Fruit fly (Drosophila melanogaster): ENCODE data around the gene CG15760.

CG15760 gene

DNA sequence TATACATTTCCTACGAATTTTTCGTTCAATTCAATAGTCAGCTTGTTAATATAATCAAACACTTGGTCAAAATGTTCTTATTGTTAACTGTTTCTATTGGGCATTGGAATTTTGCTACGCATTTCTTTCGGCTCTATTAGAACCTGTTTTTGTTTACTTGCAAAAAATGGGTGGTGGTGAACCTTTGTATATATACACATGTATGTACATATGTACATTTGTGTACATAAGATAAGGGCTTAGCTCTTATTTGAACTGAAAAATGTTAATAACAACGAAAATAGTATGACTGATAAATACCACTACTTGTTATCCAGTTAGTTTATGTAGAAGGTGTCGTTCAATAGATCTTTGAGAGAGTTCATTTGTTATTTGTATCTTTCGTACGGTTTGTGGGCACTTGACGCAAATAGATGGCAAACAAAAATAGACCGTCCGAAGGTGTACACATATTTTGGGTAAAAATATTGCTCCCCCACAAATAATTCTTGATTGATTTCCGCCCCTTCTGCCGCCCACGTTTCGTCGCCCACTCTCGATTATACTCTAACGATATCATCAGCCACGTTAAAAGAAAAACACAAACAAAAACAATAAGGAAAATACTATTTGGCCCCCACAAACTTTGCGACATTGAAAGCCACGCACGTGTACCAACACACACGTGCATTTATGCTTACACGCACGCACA is 43.5 kb upstream of the CG15760 start (continued):
- TF ChIP-seq toy (GFP tag; IDR thresholded peaks at IDR 0.05) (no peak), mirr (GFP tag; optimal IDR thresholded peaks at IDR 0.05) (no peak), CG4854 (GFP tag; optimal IDR thresholded peaks at IDR 0.05) (peak; percentile 9), her (GFP tag; optimal IDR thresholded peaks at IDR 0.05) (peak; percentile 27), Blimp-1 (GFP tag; optimal IDR thresholded peaks at IDR 0.05) (peak; percentile 22), gcm2 (GFP tag; optimal IDR thresholded peaks at IDR 0.05) (no peak), cad (GFP tag; optimal IDR thresholded peaks at IDR 0.05) (no peak), CG13775 (GFP tag; optimal IDR thresholded peaks at IDR 0.05) (no peak), B-H1 (GFP tag; IDR thresholded peaks at IDR 0.05) (no peak), CG34422 (GFP tag; IDR thresholded peaks at IDR 0.05) (no peak), sens (GFP tag) (peak; percentile 80), amos (GFP tag; IDR thresholded peaks at IDR 0.05; ENCODE audit: partially characterized antibody) (no peak), bcd (GFP tag; optimal IDR thresholded peaks at IDR 0.05) (no peak), CG31441 (GFP tag; IDR thresholded peaks at IDR 0.05) (no peak), hth (optimal IDR thresholded peaks at IDR 0.05) (no peak), CG15514 (GFP tag; optimal IDR thresholded peaks at IDR 0.05) (peak; percentile 57), Oaz (GFP tag; IDR thresholded peaks at IDR 0.05) (no peak), CG17612 (GFP tag; IDR thresholded peaks at IDR 0.05) (no peak), CG14441 (GFP tag; IDR thresholded peaks at IDR 0.05) (no peak), HmgZ (tag; optimal IDR thresholded peaks at IDR 0.05) (peak; percentile 46), CG10543 (GFP tag; optimal IDR thresholded peaks at IDR 0.05) (no peak), ssp (GFP tag; IDR thresholded peaks at IDR 0.05) (no peak), CG12155 (GFP tag; optimal IDR thresholded peaks at IDR 0.05) (no peak), CG8765 (GFP tag; IDR thresholded peaks at IDR 0.05) (no peak), trem (tag; optimal IDR thresholded peaks at IDR 0.05) (no peak), CG15479 (GFP tag; optimal IDR thresholded peaks at IDR 0.05) (no peak), CG30403 (GFP tag; optimal IDR thresholded peaks at IDR 0.05) (no peak), CG2199 (GFP tag; IDR thresholded peaks at IDR 0.05) (no peak), Spps (tag; optimal IDR thresholded peaks at IDR 0.05) (no peak), lilli (GFP tag; optimal IDR thresholded peaks at IDR 0.05) (no peak), zf30C (GFP tag; optimal IDR thresholded peaks at IDR 0.05) (no peak), az2 (GFP tag; optimal IDR thresholded peaks at IDR 0.05) (no peak), CG10979 (tag; optimal IDR thresholded peaks at IDR 0.05) (no peak), ken (GFP tag; IDR thresholded peaks at IDR 0.05) (no peak), D (optimal IDR thresholded peaks at IDR 0.05) (no peak), D (GFP tag; optimal IDR thresholded peaks at IDR 0.05) (no peak), Hsf (GFP tag; optimal IDR thresholded peaks at IDR 0.05) (no peak), luna (GFP tag; optimal IDR thresholded peaks at IDR 0.05) (no peak), CG6854 (GFP tag; optimal IDR thresholded peaks at IDR 0.05) (no peak), CG18476 (GFP tag; optimal IDR thresholded peaks at IDR 0.05) (no peak)

DNA sequence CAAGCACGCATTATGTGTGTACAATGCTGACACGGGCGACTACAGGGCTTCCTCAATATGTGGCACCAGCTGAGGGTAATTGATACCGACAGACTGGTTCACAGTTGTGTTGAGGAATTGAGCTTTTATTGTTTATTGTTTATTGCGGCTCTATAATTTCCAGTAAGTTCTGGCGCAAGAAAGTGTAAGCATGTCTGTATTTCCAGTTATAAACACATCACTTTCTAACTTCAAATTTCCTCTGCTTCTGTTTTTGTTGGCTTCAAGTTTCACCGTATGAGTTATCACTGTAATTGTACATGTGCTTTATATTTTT is 43.0 kb upstream of the CG15760 start:
- TF ChIP-seq CG8924 (tag; optimal IDR thresholded peaks at IDR 0.05) (peak; percentile 54), CG6791 (GFP tag; IDR thresholded peaks at IDR 0.05; ENCODE audit: partially characterized antibody) (no peak), kah (GFP tag; optimal IDR thresholded peaks at IDR 0.05) (no peak), gro (GFP tag; optimal IDR thresholded peaks at IDR 0.05) (peak; percentile 86), CG14050 (GFP tag; IDR thresholded peaks at IDR 0.05) (peak; percentile 59), Nf-YC (tag; optimal IDR thresholded peaks at IDR 0.05) (peak; percentile 56), exex (tag; optimal IDR thresholded peaks at IDR 0.05) (peak; percentile 46), dimm (GFP tag; IDR thresholded peaks at IDR 0.05) (no peak), row (GFP tag; IDR thresholded peaks at IDR 0.05) (peak; percentile 37; the same call in 2 of the 3 replicates), gce (GFP tag; IDR thresholded peaks at IDR 0.05) (0 out of 3 replicates have a peak, but pooled peaks have one; percentile 24), Chrac-16 (GFP tag; optimal IDR thresholded peaks at IDR 0.05) (peak; percentile 74), CG11695 (GFP tag; IDR thresholded peaks at IDR 0.05) (peak; percentile 78), Lim3 (GFP tag; IDR thresholded peaks at IDR 0.05) (no peak), crol (GFP tag; IDR thresholded peaks at IDR 0.05) (no peak), dmrt11E (tag; optimal IDR thresholded peaks at IDR 0.05) (peak; percentile 43)
